Fruit fly (Drosophila melanogaster): ENCODE results near the gene spri.

The spri gene

dm6 chrX:10478443-10479368 lies 106.5 kb downstream of the spri start, which contains the start of the genes CG2887 and PPP4R2r (continued):
- TF ChIP-seq CG34406 (GFP tag; optimal IDR thresholded peaks at IDR 0.05) (no peak), CG11762 (GFP tag; optimal IDR thresholded peaks at IDR 0.05; ENCODE audit: insufficient read depth) (no peak), CG9139 (GFP tag; optimal IDR thresholded peaks at IDR 0.05) (no peak), CG6276 (GFP tag; optimal IDR thresholded peaks at IDR 0.05) (peak; percentile 47), Sox14 (GFP tag; optimal IDR thresholded peaks at IDR 0.05) (no peak), CG6163 (GFP tag; IDR thresholded peaks at IDR 0.05) (0 out of 3 replicates have a peak, but pooled peaks have one; percentile 6), net (GFP tag; optimal IDR thresholded peaks at IDR 0.05) (peak; percentile 20), CG15336 (GFP tag; IDR thresholded peaks at IDR 0.05) (peak; percentile 49; the same call in 1 of the 2 replicates), CG16779 (tag; optimal IDR thresholded peaks at IDR 0.05) (no peak), OdsH (GFP tag; optimal IDR thresholded peaks at IDR 0.05) (no peak), ss (GFP tag; optimal IDR thresholded peaks at IDR 0.05) (peak in 1 of 2 experiments; percentile 55), spab (GFP tag; optimal IDR thresholded peaks at IDR 0.05) (no peak), CG8632 (GFP tag; optimal IDR thresholded peaks at IDR 0.05) (no peak), Hr39 (GFP tag; optimal IDR thresholded peaks at IDR 0.05) (no peak), CG3919 (GFP tag; optimal IDR thresholded peaks at IDR 0.05) (no peak), eg (GFP tag; IDR thresholded peaks at IDR 0.05) (no peak), Eip75B (GFP tag; optimal IDR thresholded peaks at IDR 0.05) (peak; percentile 2), CG6792 (GFP tag; optimal IDR thresholded peaks at IDR 0.05) (no peak), Hr38 (GFP tag; optimal IDR thresholded peaks at IDR 0.05) (no peak), fkh (GFP tag; optimal IDR thresholded peaks at IDR 0.05) (no peak), Smox (GFP tag; optimal IDR thresholded peaks at IDR 0.05) (no peak), Sox102F (GFP tag; optimal IDR thresholded peaks at IDR 0.05) (no peak), pdm3 (GFP tag; optimal IDR thresholded peaks at IDR 0.05) (no peak), CG32006 (GFP tag; optimal IDR thresholded peaks at IDR 0.05) (no peak), Ets21C (GFP tag; optimal IDR thresholded peaks at IDR 0.05) (no peak), CG31627 (GFP tag; optimal IDR thresholded peaks at IDR 0.05) (no peak), dsx (GFP tag; optimal IDR thresholded peaks at IDR 0.05; ENCODE audit: poor library complexity, severe bottlenecking) (peak; percentile 43), vri (GFP tag; optimal IDR thresholded peaks at IDR 0.05) (no peak), Eip78C (GFP tag) (peak; percentile 76), CG6854 (GFP tag; optimal IDR thresholded peaks at IDR 0.05) (peak; percentile 28), Gug (GFP tag; IDR thresholded peaks at IDR 0.05) (no peak), CG8119 (GFP tag; IDR thresholded peaks at IDR 0.05) (peak; percentile 54; the same call in 2 of the 3 replicates)

dm6 chrX:10474625-10475024 lies 110.6 kb downstream of the spri start, which contains the start of gene nocte:
TSS of gene nocte (minus strand) at chrX:10474675.
- TF ChIP-seq Smox (GFP tag; optimal IDR thresholded peaks at IDR 0.05) (no peak), Sox102F (GFP tag; optimal IDR thresholded peaks at IDR 0.05) (no peak), cyc (GFP tag; optimal IDR thresholded peaks at IDR 0.05) (peak; percentile 28), CG34406 (GFP tag; optimal IDR thresholded peaks at IDR 0.05) (no peak), OdsH (GFP tag; optimal IDR thresholded peaks at IDR 0.05) (no peak), esn (GFP tag; optimal IDR thresholded peaks at IDR 0.05) (peak; percentile 22), ss (GFP tag; optimal IDR thresholded peaks at IDR 0.05) (no peak), lz (GFP tag; optimal IDR thresholded peaks at IDR 0.05) (no peak), CG8119 (GFP tag; IDR thresholded peaks at IDR 0.05) (no peak), dac (GFP tag; optimal IDR thresholded peaks at IDR 0.05) (no peak), Hr39 (GFP tag; optimal IDR thresholded peaks at IDR 0.05) (peak; percentile 18), Met (GFP tag; optimal IDR thresholded peaks at IDR 0.05) (no peak), pdm3 (GFP tag; optimal IDR thresholded peaks at IDR 0.05) (no peak), Eip78C (GFP tag) (peak; percentile 52), topi (GFP tag; optimal IDR thresholded peaks at IDR 0.05) (no peak), svp (GFP tag) (peak; percentile 76), CG8319 (GFP tag; optimal IDR thresholded peaks at IDR 0.05) (no peak), CG32006 (GFP tag; optimal IDR thresholded peaks at IDR 0.05) (no peak), Blimp-1 (GFP tag; optimal IDR thresholded peaks at IDR 0.05) (no peak), CG31627 (GFP tag; optimal IDR thresholded peaks at IDR 0.05) (peak; percentile 19), CG1621 (tag; optimal IDR thresholded peaks at IDR 0.05) (no peak), fd59A (GFP tag; optimal IDR thresholded peaks at IDR 0.05) (no peak), CG7368 (GFP tag; optimal IDR thresholded peaks at IDR 0.05) (no peak), CG6854 (GFP tag; optimal IDR thresholded peaks at IDR 0.05) (no peak), fd85E (GFP tag; optimal IDR thresholded peaks at IDR 0.05) (no peak), fkh (GFP tag; optimal IDR thresholded peaks at IDR 0.05) (no peak), CG10631 (GFP tag; optimal IDR thresholded peaks at IDR 0.05) (peak; percentile 11), CG11762 (GFP tag; optimal IDR thresholded peaks at IDR 0.05; ENCODE audit: insufficient read depth) (no peak)

All from whole organism, prepupa.